Worm (Caenorhabditis elegans): ENCODE measurements around the gene F35H8.2.

The F35H8.2 gene

DNA sequence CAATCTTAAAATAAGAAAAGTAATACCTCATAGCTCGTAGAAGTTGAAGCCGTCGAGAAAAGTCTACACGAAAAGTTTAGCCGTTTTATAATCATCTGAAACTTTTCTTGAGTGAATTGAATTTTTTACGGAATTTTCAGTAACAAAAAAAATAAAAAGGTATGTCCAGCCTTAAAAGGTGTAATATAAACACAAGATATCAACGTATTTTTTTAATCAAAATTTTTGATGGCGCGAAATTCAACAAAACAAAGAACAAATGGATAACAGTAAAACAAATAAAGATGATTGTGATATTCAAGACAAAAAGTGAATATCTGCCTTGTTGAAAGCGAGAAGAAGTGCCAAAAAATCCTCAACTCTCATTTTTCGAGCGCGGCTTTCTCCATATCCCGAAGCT is 34.4 kb downstream of the F35H8.2 start, which contains the start of gene eral-1:
Gene eral-1, minus strand, starts transcription at position 101 of the 400 bp plus-strand sequence.
- TF ChIP-seq F13H6.1 (tag; optimal IDR thresholded peaks at IDR 0.05): no peak
- no peak for TF ChIP-seq nhr-21 (tag; optimal IDR thresholded peaks at IDR 0.05)
- no peak for TF ChIP-seq aly-2 (tag; optimal IDR thresholded peaks at IDR 0.05)
- TF ChIP-seq nhr-25 (tag; optimal IDR thresholded peaks at IDR 0.05): no peak
- no peak for TF ChIP-seq nhr-11 (tag; optimal IDR thresholded peaks at IDR 0.05)
- TF ChIP-seq nhr-10 (tag; optimal IDR thresholded peaks at IDR 0.05): no peak
- no peak for TF ChIP-seq gmeb-1 (tag; optimal IDR thresholded peaks at IDR 0.05)
- no peak for TF ChIP-seq Y55F3AM.14 (GFP tag; optimal IDR thresholded peaks at IDR 0.05)
- TF ChIP-seq blmp-1 (tag; optimal IDR thresholded peaks at IDR 0.05; ENCODE audit: insufficient read depth): no peak
- TF ChIP-seq nhr-12 (tag; optimal IDR thresholded peaks at IDR 0.05): no peak
- TF ChIP-seq R02D3.7 (tag; optimal IDR thresholded peaks at IDR 0.05): no peak
- TF ChIP-seq skn-1 (tag; optimal IDR thresholded peaks at IDR 0.05): no peak

DNA sequence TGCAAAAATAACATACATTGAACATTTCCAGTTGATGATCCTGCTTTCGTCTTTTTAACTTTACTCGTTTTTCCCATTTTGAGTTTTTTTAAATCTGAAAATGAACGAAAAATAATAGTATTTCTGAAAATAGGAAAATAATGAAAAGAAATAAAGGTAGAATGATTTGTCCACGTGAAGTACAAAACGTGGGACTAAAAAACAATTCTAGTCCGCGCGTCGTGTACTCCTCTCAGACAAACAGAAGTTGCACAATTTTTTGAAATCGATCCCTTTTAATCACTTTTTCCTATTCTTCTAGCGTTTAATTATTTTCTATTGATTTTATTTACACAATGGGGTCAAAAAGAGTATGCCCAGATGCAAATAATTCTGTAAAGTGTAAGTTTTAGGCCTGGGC is 35.8 kb downstream of the F35H8.2 start, which contains the start of the genes E02H1.1 and tag-124:
Gene E02H1.1, minus strand, starts transcription at position 94 of the 400 bp plus-strand sequence.
Gene tag-124, plus strand, starts transcription at position 222 of the 400 bp plus-strand sequence.
- peak; percentile 67 for TF ChIP-seq nhr-129 (tag; optimal IDR thresholded peaks at IDR 0.05)
- peak; percentile 66 for TF ChIP-seq sem-4 (tag; optimal IDR thresholded peaks at IDR 0.05)
- no peak for TF ChIP-seq ceh-16 (tag; optimal IDR thresholded peaks at IDR 0.05)
- no peak for TF ChIP-seq alr-1 (tag; optimal IDR thresholded peaks at IDR 0.05)
- no peak for TF ChIP-seq Y55F3AM.14 (GFP tag; optimal IDR thresholded peaks at IDR 0.05)
- TF ChIP-seq lin-11 (tag; optimal IDR thresholded peaks at IDR 0.05): no peak
- no peak for TF ChIP-seq ztf-1 (GFP tag; conservative IDR thresholded peaks at IDR 0.05)
- no peak for TF ChIP-seq elt-3 (tag; optimal IDR thresholded peaks at IDR 0.05)
- no peak for TF ChIP-seq mbf-1 (tag; optimal IDR thresholded peaks at IDR 0.05)
- TF ChIP-seq nhr-10 (tag; optimal IDR thresholded peaks at IDR 0.05): no peak
- TF ChIP-seq nhr-6 (tag; optimal IDR thresholded peaks at IDR 0.05): peak; percentile 64
- no peak for TF ChIP-seq unc-39 (tag; optimal IDR thresholded peaks at IDR 0.05)
- TF ChIP-seq fos-1 (tag; optimal IDR thresholded peaks at IDR 0.05): peak; percentile 27
- no peak for TF ChIP-seq ztf-11 (tag; optimal IDR thresholded peaks at IDR 0.05)
- TF ChIP-seq C34F6.9 (tag; optimal IDR thresholded peaks at IDR 0.05): peak; percentile 81
- TF ChIP-seq mdl-1 (tag; optimal IDR thresholded peaks at IDR 0.05): no peak
- TF ChIP-seq blmp-1 (tag; optimal IDR thresholded peaks at IDR 0.05; ENCODE audit: insufficient read depth): peak; percentile 12
- no peak for TF ChIP-seq peb-1 (tag; optimal IDR thresholded peaks at IDR 0.05)
- TF ChIP-seq lsy-2 (tag; optimal IDR thresholded peaks at IDR 0.05): peak; percentile 67 to 89
- peak; percentile 77 for TF ChIP-seq nhr-25 (tag; optimal IDR thresholded peaks at IDR 0.05)
- TF ChIP-seq F13H6.1 (tag; optimal IDR thresholded peaks at IDR 0.05): peak; percentile 75
- no peak for TF ChIP-seq ZK546.5 (tag; optimal IDR thresholded peaks at IDR 0.05)
- peak; percentile 51 for TF ChIP-seq lin-13 (GFP tag; optimal IDR thresholded peaks at IDR 0.05)
- TF ChIP-seq nhr-12 (tag; optimal IDR thresholded peaks at IDR 0.05): no peak
- TF ChIP-seq skn-1 (tag; optimal IDR thresholded peaks at IDR 0.05): no peak
- TF ChIP-seq sma-9 (GFP tag; optimal IDR thresholded peaks at IDR 0.05): peak; percentile 92
- no peak for TF ChIP-seq sma-9 (tag; optimal IDR thresholded peaks at IDR 0.05)
- peak; percentile 72 for TF ChIP-seq crh-2 (tag; optimal IDR thresholded peaks at IDR 0.05)
- peak; percentile 66 for TF ChIP-seq nhr-21 (tag; optimal IDR thresholded peaks at IDR 0.05)
- TF ChIP-seq ztf-4 (tag; optimal IDR thresholded peaks at IDR 0.05): no peak
- peak; percentile 61 for TF ChIP-seq gmeb-1 (tag; optimal IDR thresholded peaks at IDR 0.05)
- peak; percentile 89 for TF ChIP-seq unc-55 (GFP tag; optimal IDR thresholded peaks at IDR 0.05)
- peak; percentile 69 for TF ChIP-seq mab-5 (tag; optimal IDR thresholded peaks at IDR 0.05)
- peak; percentile 49 for TF ChIP-seq snpc-4 (tag; optimal IDR thresholded peaks at IDR 0.05)
- peak; percentile 88 for TF ChIP-seq sma-3 (GFP tag; optimal IDR thresholded peaks at IDR 0.05)
- TF ChIP-seq zag-1 (tag; optimal IDR thresholded peaks at IDR 0.05): no peak
- TF ChIP-seq egl-27 (tag; optimal IDR thresholded peaks at IDR 0.05): peak; percentile 38

DNA sequence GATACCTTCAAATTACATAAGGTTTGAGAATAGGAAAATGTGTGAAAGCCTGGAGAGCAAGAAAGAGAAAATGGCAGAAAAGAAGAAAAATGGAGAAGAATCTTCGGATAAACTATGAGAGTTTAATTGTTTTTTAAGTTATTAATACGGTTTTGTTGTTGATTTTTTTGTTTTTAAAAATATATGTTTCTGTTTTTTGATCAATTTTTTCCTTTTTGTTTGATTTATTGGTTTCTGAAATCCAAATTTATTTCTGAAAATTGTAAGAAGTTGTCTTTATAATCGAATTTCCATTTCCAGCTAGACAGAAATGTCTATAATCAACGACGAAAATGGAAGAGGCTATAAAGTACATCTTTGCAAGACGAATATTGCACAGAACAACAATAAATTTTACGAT is 37.4 kb downstream of the F35H8.2 start, which contains the start of gene parp-2:
Gene parp-2, plus strand, starts transcription at position 301 of the 400 bp plus-strand sequence.
- TF ChIP-seq lin-39 (tag; optimal IDR thresholded peaks at IDR 0.05) (no peak), ztf-1 (GFP tag; conservative IDR thresholded peaks at IDR 0.05) (no peak), zag-1 (tag; optimal IDR thresholded peaks at IDR 0.05) (no peak), F13H6.1 (tag; optimal IDR thresholded peaks at IDR 0.05) (no peak), unc-62 (GFP tag; optimal IDR thresholded peaks at IDR 0.05) (no peak), lsy-2 (tag; optimal IDR thresholded peaks at IDR 0.05) (no peak)

Measured in whole organism, L2 larva.